Worm (Caenorhabditis elegans): ENCODE data around the gene hpo-34.

ce11 chrX:11547442-11548023, 28.7 kb upstream of the hpo-34 start:
- TF ChIP-seq elt-1 (tag; optimal IDR thresholded peaks at IDR 0.05; ENCODE audit: borderline replicate concordance, insufficient read depth), result no peak
- TF ChIP-seq sptf-1 (tag; optimal IDR thresholded peaks at IDR 0.05), result no peak
- TF ChIP-seq ces-1 (GFP tag; optimal IDR thresholded peaks at IDR 0.05), result no peak
- no peak for TF ChIP-seq nhr-28 (tag; optimal IDR thresholded peaks at IDR 0.05)
- TF ChIP-seq pha-4 (tag; optimal IDR thresholded peaks at IDR 0.05), result no peak
- TF ChIP-seq lin-13 (tag; optimal IDR thresholded peaks at IDR 0.05), result no peak
- TF ChIP-seq nhr-2 (tag; optimal IDR thresholded peaks at IDR 0.05), result no peak
- TF ChIP-seq lsy-2 (tag; optimal IDR thresholded peaks at IDR 0.05), result no peak
- TF ChIP-seq unc-39 (tag; optimal IDR thresholded peaks at IDR 0.05), result no peak
- no peak for TF ChIP-seq ztf-11 (tag; optimal IDR thresholded peaks at IDR 0.05)
- no peak for TF ChIP-seq nhr-76 (tag; optimal IDR thresholded peaks at IDR 0.05)
- no peak for TF ChIP-seq drap-1 (GFP tag; optimal IDR thresholded peaks at IDR 0.05)
- TF ChIP-seq blmp-1 (tag; optimal IDR thresholded peaks at IDR 0.05), result no peak
